Fruit fly (Drosophila melanogaster): ENCODE data around the gene CG33764.

dm6 chr3L:4230357-4230901 is 36.9 kb downstream of the CG33764 start:
- TF ChIP-seq h (optimal IDR thresholded peaks at IDR 0.05) (no peak), insv (optimal IDR thresholded peaks at IDR 0.05) (no peak), Sin3A (optimal IDR thresholded peaks at IDR 0.05) (no peak), psq (optimal IDR thresholded peaks at IDR 0.05) (no peak)

Data from Kc167 (cell line).